Worm (Caenorhabditis elegans): Measurements from ENCODE around the gene Y59H11AR.3.

The Y59H11AR.3 gene

DNA sequence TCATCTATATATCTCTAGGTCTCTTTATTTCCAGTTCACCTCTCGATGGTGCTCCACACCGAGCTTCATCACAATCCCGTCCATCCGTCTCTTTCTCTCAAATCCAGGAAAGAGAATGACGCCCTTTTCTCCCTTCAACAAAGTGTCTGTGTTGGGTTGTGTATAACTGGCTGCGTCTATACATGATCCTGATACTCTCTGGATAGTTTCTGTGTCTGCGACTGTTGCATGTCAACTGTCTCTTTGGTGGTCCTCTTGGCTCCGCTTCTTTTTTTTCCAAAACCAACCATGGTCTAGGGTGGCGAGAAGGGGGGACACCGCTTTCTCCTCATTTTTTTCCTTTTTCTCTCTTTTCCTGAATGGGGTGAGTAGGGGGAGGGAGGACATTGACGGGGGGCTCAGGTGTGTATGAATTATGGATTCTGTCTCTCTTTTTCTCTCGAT, 34.4 kb upstream of the Y59H11AR.3 start:
- peak; percentile 86 for TF ChIP-seq F13H6.1 (tag; optimal IDR thresholded peaks at IDR 0.05)
- no peak for TF ChIP-seq fos-1 (tag; optimal IDR thresholded peaks at IDR 0.05)
- no peak for TF ChIP-seq elt-3 (tag; optimal IDR thresholded peaks at IDR 0.05)
- TF ChIP-seq ceh-16 (tag; optimal IDR thresholded peaks at IDR 0.05) = no peak
- TF ChIP-seq ztf-1 (GFP tag; conservative IDR thresholded peaks at IDR 0.05) = no peak
- TF ChIP-seq ztf-11 (tag; optimal IDR thresholded peaks at IDR 0.05) = no peak
- TF ChIP-seq mab-5 (tag; optimal IDR thresholded peaks at IDR 0.05) = no peak
- TF ChIP-seq blmp-1 (tag; optimal IDR thresholded peaks at IDR 0.05; ENCODE audit: insufficient read depth) = no peak
- TF ChIP-seq crh-2 (tag; optimal IDR thresholded peaks at IDR 0.05) = peak; percentile 59
- TF ChIP-seq sem-4 (tag; optimal IDR thresholded peaks at IDR 0.05) = peak; percentile 56
- TF ChIP-seq C34F6.9 (tag; optimal IDR thresholded peaks at IDR 0.05) = peak; percentile 59
- TF ChIP-seq nhr-25 (tag; optimal IDR thresholded peaks at IDR 0.05) = no peak
- peak; percentile 83 for TF ChIP-seq nhr-129 (tag; optimal IDR thresholded peaks at IDR 0.05)
- TF ChIP-seq ceh-82 (tag; optimal IDR thresholded peaks at IDR 0.05) = no peak
- peak; percentile 39 for TF ChIP-seq snpc-4 (tag; optimal IDR thresholded peaks at IDR 0.05)
- TF ChIP-seq nhr-11 (tag; optimal IDR thresholded peaks at IDR 0.05) = no peak
- peak; percentile 65 for TF ChIP-seq unc-55 (GFP tag; optimal IDR thresholded peaks at IDR 0.05)
- TF ChIP-seq elt-1 (tag; optimal IDR thresholded peaks at IDR 0.05) = no peak
- TF ChIP-seq sma-9 (GFP tag; optimal IDR thresholded peaks at IDR 0.05) = peak; percentile 63
- no peak for TF ChIP-seq sma-9 (tag; optimal IDR thresholded peaks at IDR 0.05)
- TF ChIP-seq nhr-23 (tag; optimal IDR thresholded peaks at IDR 0.05) = no peak
- peak; percentile 35 to 59 for TF ChIP-seq lsy-2 (tag; optimal IDR thresholded peaks at IDR 0.05)
- TF ChIP-seq egl-27 (tag; optimal IDR thresholded peaks at IDR 0.05) = no peak
- no peak for TF ChIP-seq nhr-6 (tag; optimal IDR thresholded peaks at IDR 0.05)
- peak; percentile 61 for TF ChIP-seq ztf-4 (tag; optimal IDR thresholded peaks at IDR 0.05)
- peak in 1 of 2 experiments; percentile 36 for TF ChIP-seq mdl-1 (tag; optimal IDR thresholded peaks at IDR 0.05)
- no peak for TF ChIP-seq unc-39 (tag; optimal IDR thresholded peaks at IDR 0.05)
- no peak for TF ChIP-seq aly-2 (tag; optimal IDR thresholded peaks at IDR 0.05)

DNA sequence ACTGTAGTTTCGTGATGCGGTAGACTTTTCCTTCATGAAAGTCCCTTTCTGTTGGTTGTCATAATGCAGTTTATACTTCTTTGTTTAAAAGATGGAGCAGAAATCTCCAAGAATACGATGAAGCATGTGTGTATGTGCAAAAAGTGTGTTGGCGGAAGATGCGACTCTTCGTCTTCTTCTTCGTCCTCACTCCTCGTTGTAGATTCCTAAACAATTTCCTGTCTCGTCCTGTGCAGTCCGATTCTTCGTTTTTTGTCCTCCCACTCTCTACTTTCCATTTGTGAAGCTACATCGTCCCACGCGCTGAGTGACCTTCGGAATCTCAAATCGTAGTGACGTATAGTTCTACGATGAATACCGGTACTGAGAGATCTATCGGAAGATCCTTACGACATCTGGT, 33.0 kb upstream of the Y59H11AR.3 start:
- no peak for TF ChIP-seq Y55F3AM.14 (GFP tag; optimal IDR thresholded peaks at IDR 0.05)
- no peak for TF ChIP-seq nhr-237 (tag; optimal IDR thresholded peaks at IDR 0.05)
- TF ChIP-seq lin-13 (GFP tag; optimal IDR thresholded peaks at IDR 0.05) = no peak

- TF ChIP-seq nhr-129 (tag; optimal IDR thresholded peaks at IDR 0.05) = peak; percentile 55
- no peak for TF ChIP-seq nhr-21 (tag; optimal IDR thresholded peaks at IDR 0.05)
- TF ChIP-seq ceh-82 (tag; optimal IDR thresholded peaks at IDR 0.05) = no peak
- TF ChIP-seq ZK546.5 (tag; optimal IDR thresholded peaks at IDR 0.05) = no peak
- TF ChIP-seq nhr-25 (tag; optimal IDR thresholded peaks at IDR 0.05) = peak; percentile 50
- TF ChIP-seq ztf-4 (tag; optimal IDR thresholded peaks at IDR 0.05) = no peak
- TF ChIP-seq fos-1 (tag; optimal IDR thresholded peaks at IDR 0.05) = peak; percentile 57
- TF ChIP-seq alr-1 (tag; optimal IDR thresholded peaks at IDR 0.05) = no peak
- TF ChIP-seq lin-11 (tag; optimal IDR thresholded peaks at IDR 0.05) = no peak
- no peak for TF ChIP-seq mdl-1 (tag; optimal IDR thresholded peaks at IDR 0.05)
- TF ChIP-seq peb-1 (tag; optimal IDR thresholded peaks at IDR 0.05) = no peak
- TF ChIP-seq sem-4 (tag; optimal IDR thresholded peaks at IDR 0.05) = peak; percentile 19
- TF ChIP-seq ztf-1 (GFP tag; conservative IDR thresholded peaks at IDR 0.05) = no peak
- peak; percentile 4 for TF ChIP-seq sma-9 (GFP tag; optimal IDR thresholded peaks at IDR 0.05)
- no peak for TF ChIP-seq sma-9 (tag; optimal IDR thresholded peaks at IDR 0.05)
- TF ChIP-seq gmeb-1 (tag; optimal IDR thresholded peaks at IDR 0.05) = no peak
- TF ChIP-seq lsy-2 (tag; optimal IDR thresholded peaks at IDR 0.05) = peak in 1 of 2 experiments; percentile 1
- peak; percentile 46 for TF ChIP-seq C34F6.9 (tag; optimal IDR thresholded peaks at IDR 0.05)
- TF ChIP-seq mbf-1 (tag; optimal IDR thresholded peaks at IDR 0.05) = no peak
- peak; percentile 53 for TF ChIP-seq blmp-1 (tag; optimal IDR thresholded peaks at IDR 0.05; ENCODE audit: insufficient read depth)
- peak; percentile 55 for TF ChIP-seq sma-3 (GFP tag; optimal IDR thresholded peaks at IDR 0.05)
- TF ChIP-seq snpc-4 (tag; optimal IDR thresholded peaks at IDR 0.05) = no peak
- TF ChIP-seq egl-27 (tag; optimal IDR thresholded peaks at IDR 0.05) = peak; percentile 16
- TF ChIP-seq F13H6.1 (tag; optimal IDR thresholded peaks at IDR 0.05) = peak; percentile 61
- no peak for TF ChIP-seq ztf-11 (tag; optimal IDR thresholded peaks at IDR 0.05)
- TF ChIP-seq elt-1 (tag; optimal IDR thresholded peaks at IDR 0.05) = no peak
- TF ChIP-seq R02D3.7 (tag; optimal IDR thresholded peaks at IDR 0.05) = no peak
- no peak for TF ChIP-seq lin-39 (tag; optimal IDR thresholded peaks at IDR 0.05)
- no peak for TF ChIP-seq crh-2 (tag; optimal IDR thresholded peaks at IDR 0.05)
These were observed 32.1 kb upstream of the Y59H11AR.3 start, which contains the start of gene F42A9.11 for ce11 chrIV:8627328-8627727. Gene F42A9.11 (plus strand): TSS chrIV:8627637.
